Worm (Caenorhabditis elegans) whole organism, L4 larva: ENCODE results near the gene D1054.1.

Experiments used
- D1046.2 ChIP-seq: fragments of 200-800 bp; sonication (Bioruptor generic); IDR thresholded peaks from 2 replicates; pipeline ENCODE4 v1.3.6; 2022; ENCODE audit warnings: missing genetic modification characterization, missing compliant biosample characterization
- F10B5.3 ChIP-seq: sonication (generic microtip); optimal IDR thresholded peaks from 2 replicates; lab custom pipeline; 2016; ENCODE audit warnings: mild to moderate bottlenecking, missing genetic modification characterization, missing compliant biosample characterization
- F26F4.8 ChIP-seq: fragments of 200-800 bp; sonication (Bioruptor generic); conservative IDR thresholded peaks from 2 replicates; pipeline ENCODE4 v1.3.6; 2022; ENCODE audit warnings: missing genetic modification characterization, missing compliant biosample characterization
- F44E2.7 ChIP-seq: fragments of 200-800 bp; sonication (Bioruptor generic); IDR thresholded peaks from 2 replicates; pipeline ENCODE4 v2.1.2; 2022; ENCODE audit warnings: missing genetic modification characterization, missing compliant biosample characterization
- T26A8.4 ChIP-seq: fragments of 200-800 bp; sonication (Bioruptor generic); IDR thresholded peaks from 2 replicates; pipeline ENCODE4 v1.3.6; 2022; ENCODE audit warnings: missing genetic modification characterization, missing compliant biosample characterization
- Y105C5A.15 ChIP-seq: fragments of 200-800 bp; sonication (Bioruptor generic); IDR thresholded peaks from 2 replicates; pipeline ENCODE4 v1.3.6; 2022; ENCODE audit warnings: missing genetic modification characterization, missing compliant biosample characterization
- Y48G9A.11 ChIP-seq: fragments of 200-800 bp; sonication (Bioruptor generic); IDR thresholded peaks from 2 replicates; pipeline ENCODE4 v1.3.6; 2022; ENCODE audit warnings: missing genetic modification reagents, missing genetic modification characterization, missing compliant biosample characterization
- Y5F2A.4 ChIP-seq: fragments of 200-800 bp; sonication (Bioruptor generic); optimal IDR thresholded peaks from 2 replicates; lab custom pipeline; 2018; ENCODE audit warnings: mild to moderate bottlenecking, missing genetic modification characterization, missing compliant biosample characterization
- ZK337.2 ChIP-seq: fragments of 200-800 bp; sonication (Bioruptor generic); IDR thresholded peaks from 2 replicates; pipeline ENCODE4 v1.3.6; 2022; ENCODE audit warnings: missing genetic modification reagents, missing genetic modification characterization, missing compliant biosample characterization
- ZK546.5 ChIP-seq, 2 experiments: sonication (generic microtip); optimal IDR thresholded peaks; 2 replicates each; lab custom pipeline; 2017; ENCODE audit warnings: missing biosample characterization in 2 of 2, missing genetic modification characterization in 2 of 2
- aha-1 ChIP-seq: fragments of 150-350 bp; peaks from one replicate; lab custom pipeline; 2014; ENCODE audit warnings: missing biosample characterization, missing genetic modification characterization
- ama-1 ChIP-seq: fragments of 150-350 bp; optimal IDR thresholded peaks from 2 replicates; lab custom pipeline; 2014; ENCODE audit warnings: inconsistent platforms, mixed read lengths
- ceh-44 ChIP-seq: fragments of 200-800 bp; sonication (Bioruptor generic); IDR thresholded peaks from 2 replicates; pipeline ENCODE4 v1.3.6; 2022; ENCODE audit warnings: missing genetic modification reagents, missing genetic modification characterization, missing compliant biosample characterization
- ceh-82 ChIP-seq: sonication (generic microtip); optimal IDR thresholded peaks from 2 replicates; lab custom pipeline; 2017; ENCODE audit warnings: missing biosample characterization, missing genetic modification characterization
- ces-1 ChIP-seq: fragments of 150-350 bp; sonication (generic microtip); optimal IDR thresholded peaks from 4 replicates; lab custom pipeline; 2014; ENCODE audit warnings: missing biosample characterization, missing genetic modification reagents, missing genetic modification characterization
- ctbp-1 ChIP-seq: fragments of 200-800 bp; sonication (Bioruptor generic); IDR thresholded peaks from 2 replicates; pipeline ENCODE4 v1.3.6; 2022; ENCODE audit warnings: missing genetic modification reagents, missing genetic modification characterization, missing compliant biosample characterization
- daf-12 ChIP-seq: fragments of 150-350 bp; optimal IDR thresholded peaks from 2 replicates; lab custom pipeline; 2014; ENCODE audit warnings: missing biosample characterization, missing genetic modification reagents, missing genetic modification characterization
- daf-16 ChIP-seq, 3 experiments: sonication (generic microtip); optimal IDR thresholded peaks; 2 replicates each; lab custom pipeline; 2016 to 2017; ENCODE audit warnings: missing genetic modification characterization in 3 of 3, missing genetic modification reagents in 3 of 3, mild to moderate bottlenecking in 2 of 3, missing compliant biosample characterization in 2 of 3, missing biosample characterization in 1 of 3, moderate library complexity in 1 of 3
- dmd-6 ChIP-seq: fragments of 200-800 bp; sonication (Bioruptor generic); IDR thresholded peaks from 2 replicates; pipeline ENCODE4 v1.3.6; 2022; ENCODE audit warnings: missing genetic modification reagents, missing genetic modification characterization, missing compliant biosample characterization
- duxl-1 ChIP-seq: sonication (generic microtip); optimal IDR thresholded peaks from 2 replicates; lab custom pipeline; 2016; ENCODE audit warnings: mild to moderate bottlenecking, missing genetic modification characterization, moderate library complexity, missing compliant biosample characterization; ENCODE audit not compliant: poor library complexity
- egl-27 ChIP-seq: sonication (generic microtip); optimal IDR thresholded peaks from 3 replicates; lab custom pipeline; 2017; ENCODE audit warnings: missing biosample characterization, missing genetic modification reagents, missing genetic modification characterization
- fkh-10 ChIP-seq: fragments of 150-350 bp; optimal IDR thresholded peaks from 2 replicates; lab custom pipeline; 2014; ENCODE audit warnings: missing biosample characterization, missing genetic modification reagents, missing genetic modification characterization
- gei-8 ChIP-seq: fragments of 200-800 bp; sonication (Bioruptor generic); optimal IDR thresholded peaks from 2 replicates; lab custom pipeline; 2018; ENCODE audit warnings: mild to moderate bottlenecking, missing genetic modification characterization, missing compliant biosample characterization
- hlh-11 ChIP-seq: fragments of 200-800 bp; sonication (Bioruptor generic); optimal IDR thresholded peaks from 2 replicates; lab custom pipeline; 2018; ENCODE audit warnings: mild to moderate bottlenecking, missing genetic modification characterization, missing compliant biosample characterization
- hlh-30 ChIP-seq: sonication (generic microtip); optimal IDR thresholded peaks from 2 replicates; lab custom pipeline; 2017; ENCODE audit warnings: antibody characterized with exemption, mild to moderate bottlenecking, missing genetic modification characterization, missing compliant biosample characterization; ENCODE audit not compliant: insufficient read depth
- jun-1 ChIP-seq: fragments of 150-350 bp; optimal IDR thresholded peaks from 2 replicates; lab custom pipeline; 2014; ENCODE audit warnings: missing biosample characterization, missing genetic modification reagents, missing genetic modification characterization
- lin-1 ChIP-seq: fragments of 200-800 bp; sonication (Bioruptor generic); IDR thresholded peaks from 2 replicates; pipeline ENCODE4 v1.3.6; 2022; ENCODE audit warnings: missing genetic modification reagents, missing genetic modification characterization, missing compliant biosample characterization
- lin-15B ChIP-seq: fragments of 150-350 bp; sonication (generic microtip); optimal IDR thresholded peaks from 3 replicates; lab custom pipeline; 2014; ENCODE audit warnings: missing biosample characterization, missing genetic modification characterization
- lin-38 ChIP-seq: fragments of 200-800 bp; sonication (Bioruptor generic); IDR thresholded peaks from 2 replicates; pipeline ENCODE4 v1.3.6; 2022; ENCODE audit warnings: missing genetic modification reagents, missing genetic modification characterization, missing compliant biosample characterization
- madf-9 ChIP-seq: fragments of 200-800 bp; sonication (Bioruptor generic); conservative IDR thresholded peaks from 2 replicates; pipeline ENCODE4 v1.3.6; 2022; ENCODE audit warnings: missing genetic modification reagents, missing genetic modification characterization, missing compliant biosample characterization
- mep-1 ChIP-seq: fragments of 150-350 bp; sonication (generic microtip); optimal IDR thresholded peaks from 3 replicates; lab custom pipeline; 2014; ENCODE audit warnings: missing biosample characterization, missing genetic modification characterization
- mes-2 ChIP-seq: sonication (generic microtip); optimal IDR thresholded peaks from 2 replicates; lab custom pipeline; 2016; ENCODE audit warnings: missing genotype, mild to moderate bottlenecking, missing genetic modification characterization, missing compliant biosample characterization; ENCODE audit not compliant: poor library complexity, severe bottlenecking
- mxl-2 ChIP-seq: fragments of 200-800 bp; sonication (Bioruptor generic); conservative IDR thresholded peaks from 2 replicates; pipeline ENCODE4 v1.3.6; 2022; ENCODE audit warnings: missing genetic modification reagents, missing genetic modification characterization, missing compliant biosample characterization
- nhr-10 ChIP-seq: fragments of 150-350 bp; optimal IDR thresholded peaks from 2 replicates; lab custom pipeline; 2014; ENCODE audit warnings: missing biosample characterization, missing genetic modification characterization
- nhr-102 ChIP-seq: sonication (generic microtip); optimal IDR thresholded peaks from 2 replicates; lab custom pipeline; 2016; ENCODE audit warnings: mild to moderate bottlenecking, missing genetic modification characterization, moderate library complexity, missing compliant biosample characterization
- nhr-111 ChIP-seq: fragments of 200-800 bp; sonication (Bioruptor generic); optimal IDR thresholded peaks from 2 replicates; lab custom pipeline; 2018; ENCODE audit warnings: mild to moderate bottlenecking, missing genetic modification characterization, missing compliant biosample characterization
- nhr-237 ChIP-seq: sonication (generic microtip); optimal IDR thresholded peaks from 2 replicates; lab custom pipeline; 2017; ENCODE audit warnings: missing biosample characterization, missing genetic modification characterization
- nhr-25 ChIP-seq: sonication (generic microtip); optimal IDR thresholded peaks from 2 replicates; lab custom pipeline; 2017; ENCODE audit warnings: missing genetic modification characterization, mild to moderate bottlenecking, missing compliant biosample characterization, antibody characterized with exemption, moderate library complexity, borderline replicate concordance; ENCODE audit not compliant: insufficient read depth
- nhr-28 ChIP-seq: fragments of 150-350 bp; optimal IDR thresholded peaks from 2 replicates; lab custom pipeline; 2014; ENCODE audit warnings: missing biosample characterization, missing genetic modification characterization
- nhr-41 ChIP-seq: fragments of 200-800 bp; sonication (Bioruptor generic); IDR thresholded peaks from 2 replicates; pipeline ENCODE4 v1.3.6; 2022; ENCODE audit warnings: missing genetic modification reagents, missing genetic modification characterization, missing compliant biosample characterization
- nhr-6 ChIP-seq: fragments of 150-350 bp; optimal IDR thresholded peaks from 2 replicates; lab custom pipeline; 2014; ENCODE audit warnings: missing biosample characterization, missing genetic modification characterization
- nhr-77 ChIP-seq: fragments of 150-350 bp; optimal IDR thresholded peaks from 2 replicates; lab custom pipeline; 2014; ENCODE audit warnings: missing biosample characterization, missing genetic modification characterization
- php-3 ChIP-seq: fragments of 200-800 bp; sonication (Bioruptor generic); IDR thresholded peaks from 2 replicates; pipeline ENCODE4 v1.3.6; 2022; ENCODE audit warnings: missing genetic modification reagents, missing genetic modification characterization, missing compliant biosample characterization
- pqm-1 ChIP-seq: sonication (generic microtip); optimal IDR thresholded peaks from 2 replicates; lab custom pipeline; 2017; ENCODE audit warnings: missing biosample characterization, missing genetic modification characterization
- sdz-12 ChIP-seq: fragments of 200-800 bp; sonication (Bioruptor generic); optimal IDR thresholded peaks from 2 replicates; lab custom pipeline; 2018; ENCODE audit warnings: mild to moderate bottlenecking, missing genetic modification characterization, missing compliant biosample characterization
- snpc-4 ChIP-seq: fragments of 150-350 bp; optimal IDR thresholded peaks from 2 replicates; lab custom pipeline; 2014; ENCODE audit warnings: missing biosample characterization, missing genetic modification characterization
- tra-1 ChIP-seq: fragments of 200-800 bp; sonication (Bioruptor generic); IDR thresholded peaks from 2 replicates; pipeline ENCODE4 v1.3.6; 2022; ENCODE audit warnings: missing genetic modification reagents, missing genetic modification characterization, missing compliant biosample characterization
- unc-62 ChIP-seq, 3 experiments: fragments of 150-350 bp in 1 of 3; sonication (generic microtip); optimal IDR thresholded peaks in 2 of 3; peaks in 1 of 3; 1 replicate in 1 of 3; 2 replicates in 2 of 3; lab custom pipeline; 2014 to 2017; ENCODE audit warnings: missing biosample characterization in 3 of 3, missing genetic modification characterization in 3 of 3, missing genetic modification reagents in 3 of 3, missing genotype in 1 of 3
- zfp-2 ChIP-seq: sonication (generic microtip); optimal IDR thresholded peaks from 2 replicates; lab custom pipeline; 2016; ENCODE audit warnings: mild to moderate bottlenecking, missing genetic modification characterization, missing compliant biosample characterization

Gene D1054.1

DNA sequence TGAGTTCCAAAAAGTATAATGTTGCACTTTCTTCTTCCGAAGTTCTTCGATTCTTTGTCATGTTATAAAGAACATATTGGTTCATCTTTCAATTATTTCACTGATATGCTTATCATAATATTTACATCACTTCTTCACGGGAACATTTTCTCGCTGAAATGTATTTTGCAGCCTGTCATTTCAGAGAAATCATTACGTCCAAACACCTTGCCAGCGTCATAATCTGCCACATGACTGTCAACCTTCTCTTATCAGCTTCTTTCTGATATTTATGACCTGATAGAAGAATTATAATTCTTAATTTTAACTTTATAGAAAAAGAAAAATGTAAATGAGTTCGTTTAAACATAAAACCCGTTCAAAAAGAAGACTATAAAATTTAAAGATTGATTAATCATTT is 32.0 kb upstream of the D1054.1 start (continued):
- TF ChIP-seq ZK546.5 (tag; optimal IDR thresholded peaks at IDR 0.05; lab: Kevin White, UChicago) (no peak), mes-2 (tag; lab: Kevin White, UChicago) (no peak), nhr-25 (no peak), nhr-6 (no peak), lin-1 (peak; percentile 90), dmd-6 (GFP tag; lab: Robert Waterston, UW) (peak; percentile 99), T26A8.4 (GFP tag; lab: Robert Waterston, UW) (no peak)

DNA sequence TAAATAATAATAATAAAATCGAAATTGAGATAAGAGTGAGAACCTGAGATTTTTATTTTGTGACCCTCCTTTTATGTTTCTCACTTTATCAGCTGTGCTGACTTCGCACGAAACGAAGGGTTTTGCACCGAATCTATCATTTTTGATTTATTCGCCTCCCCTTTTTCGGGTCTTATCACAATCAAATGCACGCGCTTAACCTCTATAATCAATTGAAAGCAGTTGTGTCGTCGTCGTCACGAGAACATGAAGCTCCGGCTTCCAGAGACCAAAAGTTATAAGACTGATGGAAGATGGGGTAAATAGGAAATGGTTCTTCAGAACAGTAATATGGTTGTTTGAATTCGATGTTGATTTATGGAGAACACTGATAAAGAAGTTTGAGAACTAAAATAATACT is 31.1 kb upstream of the D1054.1 start, which contains the start of gene D1054.18:
D1054.18 (minus strand) TSS at position 45 of the 400 bp plus-strand sequence.
- TF ChIP-seq snpc-4 (tag; lab: Kevin White, UChicago) = no peak
- TF ChIP-seq lin-15B = no peak
- TF ChIP-seq daf-16 (GFP tag; optimal IDR thresholded peaks at IDR 0.05; lab: Kevin White, UChicago) = no peak
- TF ChIP-seq daf-16 (tag; optimal IDR thresholded peaks at IDR 0.05; lab: Kevin White, UChicago) = peak; percentile 89
- TF ChIP-seq ceh-44 (GFP tag; lab: Robert Waterston, UW) = no peak
- TF ChIP-seq unc-62 (GFP tag; optimal IDR thresholded peaks at IDR 0.05 in 1 of 2; lab: Kevin White, UChicago) = peak; percentile 51 to 96
- TF ChIP-seq unc-62 (tag; optimal IDR thresholded peaks at IDR 0.05; lab: Kevin White, UChicago) = no peak
- no peak for TF ChIP-seq F26F4.8 (GFP tag; lab: Robert Waterston, UW)
- TF ChIP-seq php-3 (GFP tag; lab: Robert Waterston, UW) = peak; percentile 97
- no peak for TF ChIP-seq ces-1 (GFP tag; lab: Kevin White, UChicago)
- TF ChIP-seq aha-1 (tag; lab: Kevin White, UChicago) = peak; percentile 36
- no peak for TF ChIP-seq ama-1
- TF ChIP-seq nhr-77 (tag; lab: Kevin White, UChicago) = peak; percentile 64
- no peak for TF ChIP-seq F44E2.7 (GFP tag; lab: Robert Waterston, UW)
- TF ChIP-seq egl-27 (tag; lab: Kevin White, UChicago) = no peak
- no peak for TF ChIP-seq nhr-10
- no peak for TF ChIP-seq jun-1
- no peak for TF ChIP-seq madf-9 (GFP tag; lab: Robert Waterston, UW)
- no peak for TF ChIP-seq Y48G9A.11 (GFP tag; lab: Robert Waterston, UW)
- no peak for TF ChIP-seq ctbp-1 (GFP tag; lab: Robert Waterston, UW)
- TF ChIP-seq nhr-111 (GFP tag; lab: Kevin White, UChicago) = no peak
- TF ChIP-seq nhr-237 (tag; lab: Kevin White, UChicago) = no peak
- TF ChIP-seq ZK337.2 (GFP tag; lab: Robert Waterston, UW) = no peak
- TF ChIP-seq daf-12 (tag; lab: Kevin White, UChicago) = no peak
- TF ChIP-seq hlh-11 (tag; lab: Kevin White, UChicago) = peak; percentile 91
- TF ChIP-seq F10B5.3 (tag; lab: Kevin White, UChicago) = no peak
- peak; percentile 93 for TF ChIP-seq pqm-1 (tag; lab: Kevin White, UChicago)
- TF ChIP-seq Y5F2A.4 (GFP tag; lab: Kevin White, UChicago) = no peak
- TF ChIP-seq gei-8 = no peak
- TF ChIP-seq nhr-28 (tag; lab: Kevin White, UChicago) = peak; percentile 84
- TF ChIP-seq mep-1 (tag; lab: Kevin White, UChicago) = no peak
- TF ChIP-seq Y105C5A.15 (GFP tag; lab: Robert Waterston, UW) = no peak
- TF ChIP-seq sdz-12 (GFP tag; lab: Kevin White, UChicago) = no peak
- TF ChIP-seq lin-1 = peak; percentile 66; the same call in 1 of the 2 replicates
- TF ChIP-seq tra-1 (GFP tag; lab: Robert Waterston, UW) = peak; percentile 66; the same call in 1 of the 2 replicates
- TF ChIP-seq T26A8.4 (GFP tag; lab: Robert Waterston, UW) = no peak
- no peak for TF ChIP-seq lin-38 (GFP tag; lab: Robert Waterston, UW)
- TF ChIP-seq fkh-10 = no peak
- TF ChIP-seq nhr-102 (tag; lab: Kevin White, UChicago) = peak; percentile 42
- TF ChIP-seq dmd-6 (GFP tag; lab: Robert Waterston, UW) = peak; percentile 95
- TF ChIP-seq zfp-2 (tag; lab: Kevin White, UChicago) = no peak
- TF ChIP-seq mxl-2 (GFP tag; lab: Robert Waterston, UW) = no peak
- no peak for TF ChIP-seq D1046.2 (GFP tag; lab: Robert Waterston, UW)
- TF ChIP-seq ceh-82 (tag; lab: Kevin White, UChicago) = no peak
- TF ChIP-seq hlh-30 (tag; lab: Kevin White, UChicago) = peak; percentile 55
- no peak for TF ChIP-seq duxl-1 (tag; lab: Kevin White, UChicago)
- peak; percentile 85 for TF ChIP-seq nhr-41
- TF ChIP-seq nhr-6 = no peak
